Fruit fly (Drosophila melanogaster): ENCODE results near the gene Dhc1.

The Dhc1 gene

dm6 chr3R:9644620-9645019 is 29.8 kb downstream of the Dhc1 start:
- TF ChIP-seq CG12605 (GFP tag; IDR thresholded peaks at IDR 0.05) (no peak), CG8301 (tag; optimal IDR thresholded peaks at IDR 0.05) (no peak), CG8159 (tag; optimal IDR thresholded peaks at IDR 0.05) (no peak), EcR (GFP tag; optimal IDR thresholded peaks at IDR 0.05) (no peak), CG34367 (tag; optimal IDR thresholded peaks at IDR 0.05) (no peak), CG17806 (tag; optimal IDR thresholded peaks at IDR 0.05) (no peak), D1 (tag; optimal IDR thresholded peaks at IDR 0.05) (no peak), CG9948 (tag; optimal IDR thresholded peaks at IDR 0.05) (no peak)

- TF ChIP-seq CG9948 (tag; optimal IDR thresholded peaks at IDR 0.05) (no peak), Snoo (tag; optimal IDR thresholded peaks at IDR 0.05) (no peak), gl (tag; optimal IDR thresholded peaks at IDR 0.05) (no peak), Ets98B (GFP tag; IDR thresholded peaks at IDR 0.05) (no peak), CG15710 (tag; optimal IDR thresholded peaks at IDR 0.05) (no peak), rn (GFP tag; IDR thresholded peaks at IDR 0.05) (no peak), CG17806 (tag; optimal IDR thresholded peaks at IDR 0.05) (no peak), CG4496 (GFP tag; IDR thresholded peaks at IDR 0.05) (no peak), EcR (GFP tag; optimal IDR thresholded peaks at IDR 0.05) (no peak)
Measured at dm6 chr3R:9643977-9644376, 30.5 kb downstream of the Dhc1 start.

- TF ChIP-seq CG9948 (tag; optimal IDR thresholded peaks at IDR 0.05) (no peak), Pif1A (GFP tag; optimal IDR thresholded peaks at IDR 0.05) (no peak), CG14655 (GFP tag; optimal IDR thresholded peaks at IDR 0.05) (no peak)
Measured at dm6 chr3R:9640313-9640712, 34.1 kb downstream of the Dhc1 start.

- no peak for TF ChIP-seq CG15710 (tag; optimal IDR thresholded peaks at IDR 0.05)
Measured at dm6 chr3R:9637882-9638281, 36.6 kb downstream of the Dhc1 start, which contains the start of gene Dh44. TSS of gene Dh44 (plus strand) at chr3R:9638182.

- TF ChIP-seq Ets98B (GFP tag; IDR thresholded peaks at IDR 0.05) (no peak; the same call in 1 of the 2 replicates), D1 (tag; optimal IDR thresholded peaks at IDR 0.05) (no peak), Pif1A (GFP tag; optimal IDR thresholded peaks at IDR 0.05) (no peak)
Measured at dm6 chr3R:9637361-9637760, 37.1 kb downstream of the Dhc1 start, which contains the start of gene Scm. TSS of gene Scm (minus strand) at chr3R:9637611.

- TF ChIP-seq Snoo (tag; optimal IDR thresholded peaks at IDR 0.05) (no peak), CG14655 (GFP tag; optimal IDR thresholded peaks at IDR 0.05) (no peak), rn (GFP tag; IDR thresholded peaks at IDR 0.05) (no peak), Pif1A (GFP tag; optimal IDR thresholded peaks at IDR 0.05) (no peak), CG13204 (GFP tag; optimal IDR thresholded peaks at IDR 0.05) (no peak), Ets98B (GFP tag; IDR thresholded peaks at IDR 0.05) (no peak), CG4496 (GFP tag; IDR thresholded peaks at IDR 0.05) (no peak), CG8301 (tag; optimal IDR thresholded peaks at IDR 0.05) (no peak), CG32121 (GFP tag; IDR thresholded peaks at IDR 0.05) (no peak), CG9948 (tag; optimal IDR thresholded peaks at IDR 0.05) (no peak), CG10348 (GFP tag; IDR thresholded peaks at IDR 0.05) (no peak), CG8159 (tag; optimal IDR thresholded peaks at IDR 0.05) (no peak), CG34367 (tag; optimal IDR thresholded peaks at IDR 0.05) (no peak), D1 (tag; optimal IDR thresholded peaks at IDR 0.05) (no peak), fd96Ca (GFP tag; IDR thresholded peaks at IDR 0.05) (no peak), CG15710 (tag; optimal IDR thresholded peaks at IDR 0.05) (no peak)
Measured at dm6 chr3R:9632110-9632921, 42.1 kb downstream of the Dhc1 start.

dm6 chr3R:9631564-9631963 is 42.9 kb downstream of the Dhc1 start, which contains the start of gene SpdS:
TSS of gene SpdS (plus strand) at chr3R:9631641.
- no peak for TF ChIP-seq Ets98B (GFP tag; IDR thresholded peaks at IDR 0.05)
- no peak for TF ChIP-seq D1 (tag; optimal IDR thresholded peaks at IDR 0.05)
- no peak for TF ChIP-seq CG32121 (GFP tag; IDR thresholded peaks at IDR 0.05)
- no peak for TF ChIP-seq CG34367 (tag; optimal IDR thresholded peaks at IDR 0.05)
- TF ChIP-seq CG17806 (tag; optimal IDR thresholded peaks at IDR 0.05), result no peak
- no peak for TF ChIP-seq EcR (GFP tag; optimal IDR thresholded peaks at IDR 0.05)
- no peak for TF ChIP-seq CG4496 (GFP tag; IDR thresholded peaks at IDR 0.05)
- no peak for TF ChIP-seq CG8301 (tag; optimal IDR thresholded peaks at IDR 0.05)
- no peak for TF ChIP-seq gl (tag; optimal IDR thresholded peaks at IDR 0.05)
- TF ChIP-seq CG15710 (tag; optimal IDR thresholded peaks at IDR 0.05), result no peak
- no peak for TF ChIP-seq CG13204 (GFP tag; optimal IDR thresholded peaks at IDR 0.05)
- TF ChIP-seq rn (GFP tag; IDR thresholded peaks at IDR 0.05), result no peak
- no peak for TF ChIP-seq CG8159 (tag; optimal IDR thresholded peaks at IDR 0.05)
- no peak for TF ChIP-seq Snoo (tag; optimal IDR thresholded peaks at IDR 0.05)
- no peak for TF ChIP-seq Pif1A (GFP tag; optimal IDR thresholded peaks at IDR 0.05)

Data from whole organism, pupa.